Worm (Caenorhabditis elegans) whole organism, L2 larva: ENCODE data around the gene vps-24.

Source experiments
- C34F6.9 ChIP-seq: fragments of 150-350 bp; optimal IDR thresholded peaks from 2 replicates; lab custom pipeline; 2014; ENCODE audit warnings: missing biosample characterization, missing genetic modification characterization
- F13H6.1 ChIP-seq: sonication (generic microtip); optimal IDR thresholded peaks from 2 replicates; lab custom pipeline; 2016; ENCODE audit warnings: missing genetic modification characterization, missing compliant biosample characterization
- R02D3.7 ChIP-seq: fragments of 150-350 bp; optimal IDR thresholded peaks from 2 replicates; lab custom pipeline; 2014; ENCODE audit warnings: missing biosample characterization, missing genetic modification characterization
- Y55F3AM.14 ChIP-seq: fragments of 200-800 bp; sonication (Bioruptor generic); optimal IDR thresholded peaks from 2 replicates; lab custom pipeline; 2018; ENCODE audit warnings: mild to moderate bottlenecking, missing genetic modification characterization, missing compliant biosample characterization
- ZK546.5 ChIP-seq: sonication (generic microtip); optimal IDR thresholded peaks from 2 replicates; lab custom pipeline; 2017; ENCODE audit warnings: missing biosample characterization, missing genetic modification characterization
- alr-1 ChIP-seq: fragments of 150-350 bp; optimal IDR thresholded peaks from 2 replicates; lab custom pipeline; 2014; ENCODE audit warnings: missing biosample characterization, missing genetic modification characterization
- aly-2 ChIP-seq: fragments of 150-350 bp; optimal IDR thresholded peaks from 2 replicates; lab custom pipeline; 2014; ENCODE audit warnings: missing biosample characterization, missing genetic modification characterization
- ama-1 ChIP-seq: fragments of 150-350 bp; optimal IDR thresholded peaks from 2 replicates; lab custom pipeline; 2018; ENCODE audit warnings: inconsistent platforms
- blmp-1 ChIP-seq: sonication (generic microtip); optimal IDR thresholded peaks from 2 replicates; lab custom pipeline; 2017; ENCODE audit warnings: missing genetic modification characterization, mild to moderate bottlenecking, missing compliant biosample characterization, antibody characterized with exemption, moderate library complexity; ENCODE audit not compliant: insufficient read depth
- ceh-16 ChIP-seq: fragments of 150-350 bp; optimal IDR thresholded peaks from 2 replicates; lab custom pipeline; 2014; ENCODE audit warnings: missing biosample characterization, missing genetic modification characterization
- ceh-82 ChIP-seq: fragments of 150-350 bp; optimal IDR thresholded peaks from 2 replicates; lab custom pipeline; 2014; ENCODE audit warnings: missing biosample characterization, missing genetic modification characterization
- crh-2 ChIP-seq: sonication (generic microtip); optimal IDR thresholded peaks from 2 replicates; lab custom pipeline; 2017; ENCODE audit warnings: missing biosample characterization, missing genetic modification characterization
- elt-1 ChIP-seq: fragments of 150-350 bp; optimal IDR thresholded peaks from 2 replicates; lab custom pipeline; 2014; ENCODE audit warnings: missing biosample characterization, missing genetic modification characterization
- elt-3 ChIP-seq: sonication (generic microtip); optimal IDR thresholded peaks from 2 replicates; lab custom pipeline; 2017; ENCODE audit warnings: missing biosample characterization, missing genetic modification characterization
- fos-1 ChIP-seq: fragments of 150-350 bp; optimal IDR thresholded peaks from 2 replicates; lab custom pipeline; 2014; ENCODE audit warnings: missing biosample characterization, missing genetic modification characterization
- gmeb-1 ChIP-seq: fragments of 150-350 bp; optimal IDR thresholded peaks from 2 replicates; lab custom pipeline; 2014; ENCODE audit warnings: missing biosample characterization, missing genetic modification characterization
- lin-11 ChIP-seq: fragments of 150-350 bp; sonication (generic microtip); optimal IDR thresholded peaks from 2 replicates; lab custom pipeline; 2014; ENCODE audit warnings: missing biosample characterization, missing genetic modification characterization, inconsistent platforms, mixed read lengths
- lin-13 ChIP-seq: fragments of 150-350 bp; optimal IDR thresholded peaks from 2 replicates; lab custom pipeline; 2014; ENCODE audit warnings: missing biosample characterization, missing genetic modification reagents, missing genetic modification characterization
- lin-39 ChIP-seq: fragments of 150-350 bp; optimal IDR thresholded peaks from 2 replicates; lab custom pipeline; 2014; ENCODE audit warnings: missing biosample characterization, missing genetic modification reagents, missing genetic modification characterization
- lsy-2 ChIP-seq, 2 experiments: fragments of 150-350 bp in 1 of 2; sonication (generic microtip) in 1 of 2; optimal IDR thresholded peaks; 2 replicates each; lab custom pipeline; 2014 to 2017; ENCODE audit warnings: missing biosample characterization in 2 of 2, missing genetic modification characterization in 2 of 2
- mab-5 ChIP-seq: fragments of 150-350 bp; optimal IDR thresholded peaks from 2 replicates; lab custom pipeline; 2014; ENCODE audit warnings: missing biosample characterization, missing genetic modification characterization
- mbf-1 ChIP-seq: sonication (generic microtip); optimal IDR thresholded peaks from 2 replicates; lab custom pipeline; 2017; ENCODE audit warnings: missing biosample characterization, missing genetic modification characterization
- nhr-10 ChIP-seq: sonication (generic microtip); optimal IDR thresholded peaks from 2 replicates; lab custom pipeline; 2017; ENCODE audit warnings: missing biosample characterization, missing genetic modification characterization
- nhr-129 ChIP-seq: fragments of 150-350 bp; optimal IDR thresholded peaks from 2 replicates; lab custom pipeline; 2014; ENCODE audit warnings: missing biosample characterization, missing genetic modification characterization
- nhr-21 ChIP-seq: fragments of 150-350 bp; optimal IDR thresholded peaks from 2 replicates; lab custom pipeline; 2014; ENCODE audit warnings: missing biosample characterization, missing genetic modification characterization
- nhr-23 ChIP-seq: fragments of 150-350 bp; optimal IDR thresholded peaks from 2 replicates; lab custom pipeline; 2014; ENCODE audit warnings: missing biosample characterization, missing genetic modification reagents, missing genetic modification characterization
- nhr-237 ChIP-seq: fragments of 150-350 bp; optimal IDR thresholded peaks from 2 replicates; lab custom pipeline; 2014; ENCODE audit warnings: missing biosample characterization, missing genetic modification characterization
- nhr-25 ChIP-seq: fragments of 150-350 bp; sonication (generic microtip); optimal IDR thresholded peaks from 3 replicates; lab custom pipeline; 2014; ENCODE audit warnings: missing biosample characterization, missing genetic modification characterization
- nhr-6 ChIP-seq: fragments of 150-350 bp; optimal IDR thresholded peaks from 2 replicates; lab custom pipeline; 2014; ENCODE audit warnings: missing biosample characterization, missing genetic modification characterization
- nhr-77 ChIP-seq: fragments of 150-350 bp; optimal IDR thresholded peaks from 2 replicates; lab custom pipeline; 2014; ENCODE audit warnings: missing biosample characterization, missing genetic modification characterization
- peb-1 ChIP-seq: fragments of 150-350 bp; optimal IDR thresholded peaks from 2 replicates; lab custom pipeline; 2014; ENCODE audit warnings: missing biosample characterization, missing genetic modification characterization
- sem-4 ChIP-seq: fragments of 150-350 bp; optimal IDR thresholded peaks from 2 replicates; lab custom pipeline; 2014; ENCODE audit warnings: missing biosample characterization, missing genetic modification reagents, missing genetic modification characterization
- skn-1 ChIP-seq: sonication (generic microtip); optimal IDR thresholded peaks from 2 replicates; lab custom pipeline; 2017; ENCODE audit warnings: missing biosample characterization, missing genetic modification characterization
- sma-3 ChIP-seq: sonication (generic microtip); optimal IDR thresholded peaks from 2 replicates; lab custom pipeline; 2016; ENCODE audit warnings: missing genetic modification reagents, missing genetic modification characterization, missing compliant biosample characterization
- snpc-4 ChIP-seq: fragments of 150-350 bp; optimal IDR thresholded peaks from 2 replicates; lab custom pipeline; 2014; ENCODE audit warnings: missing biosample characterization, missing genetic modification characterization
- unc-55 ChIP-seq: fragments of 150-350 bp; sonication (generic microtip); optimal IDR thresholded peaks from 3 replicates; lab custom pipeline; 2014; ENCODE audit warnings: missing biosample characterization, missing genetic modification reagents, missing genetic modification characterization
- unc-62 ChIP-seq: fragments of 150-350 bp; optimal IDR thresholded peaks from 2 replicates; lab custom pipeline; 2014; ENCODE audit warnings: missing biosample characterization, missing genetic modification reagents, missing genetic modification characterization
- zag-1 ChIP-seq: fragments of 150-350 bp; optimal IDR thresholded peaks from 2 replicates; lab custom pipeline; 2014; ENCODE audit warnings: missing biosample characterization, missing genetic modification characterization
- ztf-11 ChIP-seq: sonication (generic microtip); optimal IDR thresholded peaks from 2 replicates; lab custom pipeline; 2017; ENCODE audit warnings: missing biosample characterization, missing genetic modification characterization
- ztf-4 ChIP-seq: fragments of 150-350 bp; optimal IDR thresholded peaks from 2 replicates; lab custom pipeline; 2014; ENCODE audit warnings: missing biosample characterization, missing genetic modification characterization

The vps-24 gene

DNA sequence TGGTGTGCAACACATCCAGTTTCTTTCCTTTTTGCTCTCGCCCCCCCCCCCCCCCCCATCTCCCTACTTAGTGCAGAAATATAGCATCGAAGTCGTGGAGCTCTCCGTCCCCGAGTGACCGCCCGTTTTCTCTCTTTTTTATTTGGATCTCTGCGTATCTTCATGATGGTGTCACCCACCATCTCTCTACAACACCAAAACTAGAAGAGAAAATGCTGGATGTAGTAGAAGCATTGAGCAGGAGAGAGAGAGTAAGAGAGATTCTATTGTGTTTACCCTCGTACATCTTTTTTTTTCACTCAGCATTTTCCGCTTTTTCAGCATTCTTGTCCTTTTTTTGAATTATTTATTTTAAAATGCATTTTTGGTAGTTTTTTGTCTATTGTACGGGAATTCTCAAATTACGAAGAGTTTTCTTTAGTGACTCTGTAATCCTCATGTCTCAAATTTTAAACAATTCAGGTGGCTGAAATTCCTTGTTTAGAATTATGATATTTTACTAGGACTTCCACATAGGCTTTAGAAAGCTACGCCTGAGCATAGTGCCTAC lies 48.7 kb downstream of the vps-24 start:
- TF ChIP-seq lin-39 (tag; lab: Kevin White, UChicago): no peak
- no peak for TF ChIP-seq aly-2 (tag; lab: Kevin White, UChicago)
- no peak for TF ChIP-seq R02D3.7 (tag; lab: Kevin White, UChicago)
- TF ChIP-seq ceh-82: no peak
- TF ChIP-seq nhr-237 (tag; lab: Kevin White, UChicago): no peak
- no peak for TF ChIP-seq mbf-1
- no peak for TF ChIP-seq nhr-10 (tag; lab: Kevin White, UChicago)
- TF ChIP-seq elt-3 (tag; lab: Kevin White, UChicago): no peak
- TF ChIP-seq ama-1 (lab: Kevin White, UChicago): no peak
- TF ChIP-seq unc-55: peak; percentile 53
- TF ChIP-seq lsy-2 (tag; optimal IDR thresholded peaks at IDR 0.05; lab: Kevin White, UChicago): peak in 1 of 2 experiments; percentile 35
- peak; percentile 24 for TF ChIP-seq zag-1
- TF ChIP-seq F13H6.1 (tag; lab: Kevin White, UChicago): peak; percentile 37
- no peak for TF ChIP-seq ZK546.5
- no peak for TF ChIP-seq blmp-1 (tag; lab: Kevin White, UChicago)
- TF ChIP-seq peb-1 (tag; lab: Kevin White, UChicago): no peak
- TF ChIP-seq fos-1 (tag; lab: Kevin White, UChicago): no peak
- TF ChIP-seq C34F6.9: peak; percentile 13
- TF ChIP-seq ztf-4 (tag; lab: Kevin White, UChicago): no peak
- peak; percentile 11 for TF ChIP-seq nhr-6 (tag; lab: Kevin White, UChicago)
- no peak for TF ChIP-seq crh-2 (tag; lab: Kevin White, UChicago)
- no peak for TF ChIP-seq lin-11 (tag; lab: Kevin White, UChicago)
- no peak for TF ChIP-seq elt-1 (tag; lab: Kevin White, UChicago)
- TF ChIP-seq sem-4 (tag; lab: Kevin White, UChicago): no peak
- TF ChIP-seq lin-13 (GFP tag; lab: Kevin White, UChicago): no peak
- TF ChIP-seq alr-1 (tag; lab: Kevin White, UChicago): no peak
- TF ChIP-seq unc-62 (GFP tag; lab: Kevin White, UChicago): no peak
- no peak for TF ChIP-seq ceh-16 (tag; lab: Kevin White, UChicago)
- no peak for TF ChIP-seq mab-5 (tag; lab: Kevin White, UChicago)
- TF ChIP-seq nhr-25 (tag; lab: Kevin White, UChicago): no peak
- TF ChIP-seq nhr-77 (tag; lab: Kevin White, UChicago): no peak
- peak; percentile 15 for TF ChIP-seq nhr-129
- no peak for TF ChIP-seq gmeb-1
- TF ChIP-seq skn-1 (tag; lab: Kevin White, UChicago): no peak
- no peak for TF ChIP-seq ztf-11
- TF ChIP-seq sma-3 (GFP tag; lab: Kevin White, UChicago): no peak
- TF ChIP-seq snpc-4 (tag; lab: Kevin White, UChicago): no peak
- no peak for TF ChIP-seq nhr-21
- TF ChIP-seq Y55F3AM.14 (GFP tag; lab: Kevin White, UChicago): no peak
- no peak for TF ChIP-seq nhr-23 (tag; lab: Kevin White, UChicago)
